Worm (Caenorhabditis elegans) whole organism, L3 larva: Measurements from ENCODE around the gene B0454.6.

Source experiments
- R02D3.7 ChIP-seq: fragments of 150-350 bp; optimal IDR thresholded peaks from 2 replicates; lab custom pipeline; 2014; ENCODE audit warnings: missing biosample characterization, missing genetic modification characterization
- ama-1 ChIP-seq: fragments of 150-350 bp; optimal IDR thresholded peaks from 2 replicates; lab custom pipeline; 2018
- fos-1 ChIP-seq: fragments of 150-350 bp; optimal IDR thresholded peaks from 2 replicates; lab custom pipeline; 2014; ENCODE audit warnings: missing biosample characterization, missing genetic modification characterization
- lin-15B ChIP-seq: fragments of 150-350 bp; optimal IDR thresholded peaks from 2 replicates; lab custom pipeline; 2014; ENCODE audit warnings: missing biosample characterization, missing genetic modification characterization
- mdl-1 ChIP-seq: fragments of 150-350 bp; optimal IDR thresholded peaks from 2 replicates; lab custom pipeline; 2014; ENCODE audit warnings: missing biosample characterization, missing genetic modification characterization
- nfya-1 ChIP-seq: sonication (generic microtip); optimal IDR thresholded peaks from 2 replicates; lab custom pipeline; 2017; ENCODE audit warnings: missing genetic modification characterization, mild to moderate bottlenecking, missing compliant biosample characterization, antibody characterized with exemption, moderate library complexity; ENCODE audit not compliant: insufficient read depth
- nhr-28 ChIP-seq: fragments of 150-350 bp; optimal IDR thresholded peaks from 2 replicates; lab custom pipeline; 2014; ENCODE audit warnings: missing biosample characterization, missing genetic modification characterization
- nhr-76 ChIP-seq: fragments of 150-350 bp; sonication (generic microtip); optimal IDR thresholded peaks from 5 replicates; lab custom pipeline; 2014; ENCODE audit warnings: missing biosample characterization, missing genetic modification characterization
- skn-1 ChIP-seq: fragments of 150-350 bp; optimal IDR thresholded peaks from 2 replicates; lab custom pipeline; 2014; ENCODE audit warnings: missing biosample characterization, missing genetic modification characterization
- unc-39 ChIP-seq: sonication (generic microtip); optimal IDR thresholded peaks from 4 replicates; lab custom pipeline; 2017; ENCODE audit warnings: missing biosample characterization, missing genetic modification characterization
- unc-62 ChIP-seq: fragments of 150-350 bp; sonication (generic microtip); optimal IDR thresholded peaks from 4 replicates; lab custom pipeline; 2014; ENCODE audit warnings: missing biosample characterization, missing genetic modification reagents, missing genetic modification characterization
- ztf-4 ChIP-seq: fragments of 150-350 bp; optimal IDR thresholded peaks from 2 replicates; lab custom pipeline; 2014; ENCODE audit warnings: missing biosample characterization, missing genetic modification characterization

DNA sequence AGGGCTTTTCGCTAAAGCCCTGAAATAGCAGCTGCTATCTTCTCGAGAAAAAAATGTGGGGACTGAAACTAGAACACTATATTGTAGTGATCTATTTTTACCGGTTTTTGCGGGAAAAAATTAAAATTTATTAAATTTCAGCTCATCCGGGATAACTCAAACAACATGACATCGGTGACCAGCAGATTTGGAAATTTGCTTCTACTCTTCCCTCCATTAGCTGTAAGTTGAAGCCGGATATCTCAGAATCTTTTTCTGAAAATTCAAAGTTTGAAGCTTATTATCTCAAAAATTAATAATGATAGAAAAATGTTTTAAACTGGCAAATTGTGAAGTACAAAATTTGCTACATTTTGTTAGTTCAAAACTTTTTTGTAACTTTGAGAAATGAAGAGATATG, 48.2 kb upstream of the B0454.6 start:
- TF ChIP-seq skn-1 (tag; lab: Kevin White, UChicago) (no peak), R02D3.7 (tag; lab: Kevin White, UChicago) (no peak), mdl-1 (tag; lab: Kevin White, UChicago) (no peak), nhr-76 (tag; lab: Kevin White, UChicago) (no peak), fos-1 (tag; lab: Kevin White, UChicago) (no peak), nfya-1 (tag; lab: Kevin White, UChicago) (no peak), ama-1 (no peak), ztf-4 (tag; lab: Kevin White, UChicago) (no peak), nhr-28 (tag; lab: Kevin White, UChicago) (no peak), unc-62 (GFP tag; lab: Kevin White, UChicago) (no peak), unc-39 (no peak), lin-15B (no peak)
